Fruit fly (Drosophila melanogaster) whole organism, embryonic: ENCODE data around the gene flw.

Experiments
- Antp ChIP-seq: fragments of 200-800 bp; sonication (Bioruptor generic); optimal IDR thresholded peaks from 3 replicates; lab custom pipeline; 2016; ENCODE audit warnings: missing biosample characterization, missing genetic modification characterization
- Atf3 ChIP-seq: fragments of 200-800 bp; sonication (Bioruptor generic); optimal IDR thresholded peaks from 3 replicates; lab custom pipeline; 2016; ENCODE audit warnings: missing biosample characterization, missing genetic modification characterization
- Bdp1 ChIP-seq: fragments of 200-800 bp; sonication (Bioruptor generic); optimal IDR thresholded peaks from 3 replicates; lab custom pipeline; 2016; ENCODE audit warnings: missing biosample characterization, missing genetic modification characterization
- Bteb2 ChIP-seq: fragments of 200-800 bp; sonication (Bioruptor generic); optimal IDR thresholded peaks from 2 replicates; lab custom pipeline; 2016; ENCODE audit warnings: missing biosample characterization, missing genetic modification characterization
- CG12236 ChIP-seq: fragments of 200-800 bp; sonication (Bioruptor generic); optimal IDR thresholded peaks from 2 replicates; lab custom pipeline; 2016; ENCODE audit warnings: missing biosample characterization, missing genetic modification characterization
- CG12769 ChIP-seq: fragments of 200-800 bp; sonication (Bioruptor generic); optimal IDR thresholded peaks from 2 replicates; lab custom pipeline; 2019; ENCODE audit warnings: missing biosample characterization, mild to moderate bottlenecking, missing genetic modification characterization, moderate library complexity
- CG14860 ChIP-seq: fragments of 200-800 bp; sonication (Bioruptor generic); IDR thresholded peaks from 3 replicates; pipeline ENCODE4 v1.3.6; 2022; ENCODE audit warnings: missing biosample characterization, missing genetic modification characterization; ENCODE audit not compliant: partially characterized antibody
- CG15011 ChIP-seq: fragments of 200-800 bp; sonication (Bioruptor generic); optimal IDR thresholded peaks from 3 replicates; lab custom pipeline; 2018; ENCODE audit warnings: missing biosample characterization, mild to moderate bottlenecking, missing genetic modification characterization
- CG15269 ChIP-seq: fragments of 200-800 bp; sonication (Bioruptor generic); optimal IDR thresholded peaks from 2 replicates; lab custom pipeline; 2018; ENCODE audit warnings: missing biosample characterization, mild to moderate bottlenecking, missing genetic modification characterization, moderate library complexity
- CG15601 ChIP-seq: fragments of 200-800 bp; sonication (Bioruptor generic); optimal IDR thresholded peaks from 3 replicates; lab custom pipeline; 2019; ENCODE audit warnings: missing biosample characterization, mild to moderate bottlenecking, missing genetic modification characterization, moderate library complexity
- CG1792 ChIP-seq: fragments of 200-800 bp; sonication (Bioruptor generic); optimal IDR thresholded peaks from 2 replicates; lab custom pipeline; 2016; ENCODE audit warnings: missing biosample characterization, missing genetic modification characterization
- CG18476 ChIP-seq: fragments of 200-800 bp; sonication (Bioruptor generic); optimal IDR thresholded peaks from 2 replicates; lab custom pipeline; 2016; ENCODE audit warnings: missing biosample characterization, mild to moderate bottlenecking, missing genetic modification characterization
- CG2199 ChIP-seq: fragments of 200-800 bp; sonication (Bioruptor generic); IDR thresholded peaks from 3 replicates; pipeline ENCODE4 v1.3.6; 2022; ENCODE audit warnings: missing biosample characterization, missing genetic modification characterization
- CG34224 ChIP-seq: fragments of 200-800 bp; sonication (Bioruptor generic); IDR thresholded peaks from 3 replicates; pipeline ENCODE4 v1.3.6; 2022; ENCODE audit warnings: missing biosample characterization, missing genetic modification characterization; ENCODE audit not compliant: partially characterized antibody
- CG42726 ChIP-seq: fragments of 200-800 bp; sonication (Bioruptor generic); IDR thresholded peaks from 2 replicates; pipeline ENCODE4 v1.3.6; 2022; ENCODE audit warnings: missing biosample characterization, missing genetic modification characterization; ENCODE audit not compliant: partially characterized antibody
- CG4360 ChIP-seq: fragments of 200-800 bp; sonication (Bioruptor generic); IDR thresholded peaks from 2 replicates; pipeline ENCODE4 v1.3.6; 2022; ENCODE audit warnings: missing biosample characterization, missing genetic modification characterization
- CG6272 ChIP-seq: fragments of 200-800 bp; sonication (Bioruptor generic); IDR thresholded peaks from 2 replicates; pipeline ENCODE4 v1.3.6; 2022; ENCODE audit warnings: missing biosample characterization, missing genetic modification characterization
- CG6683 ChIP-seq: fragments of 200-800 bp; sonication (Bioruptor generic); optimal IDR thresholded peaks from 2 replicates; lab custom pipeline; 2017; ENCODE audit warnings: missing biosample characterization, mild to moderate bottlenecking, missing genetic modification characterization, missing genetic modification reagents
- CG7556 ChIP-seq: fragments of 200-800 bp; sonication (Bioruptor generic); optimal IDR thresholded peaks from 2 replicates; lab custom pipeline; 2017; ENCODE audit warnings: missing biosample characterization, mild to moderate bottlenecking, missing genetic modification characterization
- CG7745 ChIP-seq: fragments of 200-800 bp; sonication (Bioruptor generic); optimal IDR thresholded peaks from 2 replicates; lab custom pipeline; 2018; ENCODE audit warnings: missing biosample characterization, mild to moderate bottlenecking, missing genetic modification characterization, moderate library complexity
- CG8765 ChIP-seq: fragments of 200-800 bp; sonication (Bioruptor generic); IDR thresholded peaks from 2 replicates; pipeline ENCODE4 v1.3.6; 2022; ENCODE audit warnings: missing biosample characterization, missing genetic modification characterization
- Dfd ChIP-seq, 2 experiments: fragments of >200 bp; optimal IDR thresholded peaks; 2 replicates each; lab custom pipeline; 2017; ENCODE audit warnings: missing biosample characterization in 2 of 2, missing genetic modification characterization in 2 of 2
- Dll ChIP-seq: fragments of 200-800 bp; sonication (Bioruptor generic); IDR thresholded peaks from 4 replicates; pipeline ENCODE4 v1.3.6; 2022; ENCODE audit warnings: missing biosample characterization, missing genetic modification characterization; ENCODE audit not compliant: partially characterized antibody
- H2.0 ChIP-seq: fragments of 200-800 bp; sonication (Bioruptor generic); IDR thresholded peaks from 2 replicates; pipeline ENCODE4 v1.3.6; 2022; ENCODE audit warnings: missing biosample characterization, missing genetic modification characterization
- HLH4C ChIP-seq: fragments of 200-800 bp; sonication (Bioruptor generic); IDR thresholded peaks from 3 replicates; pipeline ENCODE4 v1.3.6; 2022; ENCODE audit warnings: missing biosample characterization, missing genetic modification characterization; ENCODE audit not compliant: partially characterized antibody
- Hsf ChIP-seq: fragments of 200-800 bp; sonication (Bioruptor generic); optimal IDR thresholded peaks from 3 replicates; lab custom pipeline; 2016; ENCODE audit warnings: missing biosample characterization, missing genetic modification characterization
- Kr ChIP-seq: fragments of 200-800 bp; sonication (Bioruptor generic); optimal IDR thresholded peaks from 2 replicates; lab custom pipeline; 2017; ENCODE audit warnings: missing biosample characterization, mild to moderate bottlenecking, missing genetic modification characterization
- Lhr ChIP-seq: fragments of 200-800 bp; sonication (Bioruptor generic); optimal IDR thresholded peaks from 3 replicates; lab custom pipeline; 2017; ENCODE audit warnings: mild to moderate bottlenecking, missing biosample characterization, missing genetic modification reagents, missing genetic modification characterization
- NC2α ChIP-seq: fragments of 200-800 bp; sonication (Bioruptor generic); optimal IDR thresholded peaks from 2 replicates; lab custom pipeline; 2016; ENCODE audit warnings: missing biosample characterization, missing genetic modification characterization
- NfI ChIP-seq: fragments of 200-800 bp; sonication (Bioruptor generic); optimal IDR thresholded peaks from 3 replicates; lab custom pipeline; 2018; ENCODE audit warnings: missing biosample characterization, mild to moderate bottlenecking, missing genetic modification characterization, moderate library complexity
- Side ChIP-seq: fragments of 200-800 bp; sonication (Bioruptor generic); optimal IDR thresholded peaks from 2 replicates; lab custom pipeline; 2016; ENCODE audit warnings: missing biosample characterization, missing genetic modification characterization
- Stat92E ChIP-seq, 3 experiments: fragments of >200 bp in 2 of 3; fragments of 200-800 bp in 1 of 3; sonication (Bioruptor generic) in 1 of 3; optimal IDR thresholded peaks; 2 replicates each; lab custom pipeline; 2017 to 2019; ENCODE audit warnings: missing biosample characterization in 3 of 3, missing genetic modification characterization in 3 of 3, mild to moderate bottlenecking in 1 of 3, moderate library complexity in 1 of 3
- bowl ChIP-seq: fragments of 200-800 bp; sonication (Bioruptor generic); IDR thresholded peaks from 2 replicates; pipeline ENCODE4 v1.3.6; 2022; ENCODE audit warnings: missing biosample characterization, missing genetic modification characterization
- br ChIP-seq: fragments of >200 bp; optimal IDR thresholded peaks from 2 replicates; lab custom pipeline; 2017
- cas ChIP-seq: fragments of 200-800 bp; sonication (Bioruptor generic); IDR thresholded peaks from 2 replicates; pipeline ENCODE4 v1.3.6; 2022; ENCODE audit warnings: missing biosample characterization, missing genetic modification characterization
- cato ChIP-seq: fragments of 200-800 bp; sonication (Bioruptor generic); optimal IDR thresholded peaks from 2 replicates; lab custom pipeline; 2016; ENCODE audit warnings: missing biosample characterization, missing genetic modification characterization, borderline replicate concordance
- dmrt11E ChIP-seq: fragments of 200-800 bp; sonication (Bioruptor generic); optimal IDR thresholded peaks from 3 replicates; lab custom pipeline; 2018; ENCODE audit warnings: missing biosample characterization, mild to moderate bottlenecking, missing genetic modification characterization, moderate library complexity
- ftz-f1 ChIP-seq: fragments of 200-800 bp; sonication (Bioruptor generic); optimal IDR thresholded peaks from 2 replicates; lab custom pipeline; 2016; ENCODE audit warnings: missing biosample characterization, missing genetic modification characterization
- lmd ChIP-seq: fragments of 200-800 bp; sonication (Bioruptor generic); IDR thresholded peaks from 2 replicates; pipeline ENCODE4 v1.3.6; 2022; ENCODE audit warnings: missing biosample characterization, missing genetic modification characterization
- lov ChIP-seq, 2 experiments: fragments of 200-800 bp in 1 of 2; fragments of >200 bp in 1 of 2; sonication (Bioruptor generic) in 1 of 2; IDR thresholded peaks in 1 of 2; optimal IDR thresholded peaks in 1 of 2; 2 replicates in 1 of 2; 3 replicates in 1 of 2; pipeline versions ENCODE4 v1.3.6 to Lab custom; 2017 to 2022; ENCODE audit warnings: missing biosample characterization in 1 of 2, missing genetic modification characterization in 1 of 2
- luna ChIP-seq: fragments of 200-800 bp; sonication (Bioruptor generic); optimal IDR thresholded peaks from 2 replicates; lab custom pipeline; 2016; ENCODE audit warnings: missing biosample characterization, missing genetic modification characterization
- nerfin-2 ChIP-seq: fragments of 200-800 bp; sonication (Bioruptor generic); IDR thresholded peaks from 2 replicates; pipeline ENCODE4 v1.3.6; 2022; ENCODE audit warnings: missing biosample characterization, missing genetic modification characterization; ENCODE audit not compliant: partially characterized antibody
- nom ChIP-seq: fragments of 200-800 bp; sonication (Bioruptor generic); optimal IDR thresholded peaks from 2 replicates; lab custom pipeline; 2017; ENCODE audit warnings: missing biosample characterization, missing genetic modification characterization, mild to moderate bottlenecking, moderate library complexity, missing genetic modification reagents
- oc ChIP-seq: fragments of 200-800 bp; sonication (Bioruptor generic); optimal IDR thresholded peaks from 2 replicates; lab custom pipeline; 2018; ENCODE audit warnings: missing biosample characterization, mild to moderate bottlenecking, missing genetic modification characterization, moderate library complexity
- pita ChIP-seq: fragments of 200-800 bp; sonication (Bioruptor generic); optimal IDR thresholded peaks from 2 replicates; lab custom pipeline; 2017; ENCODE audit warnings: missing biosample characterization, mild to moderate bottlenecking, missing genetic modification characterization
- pros ChIP-seq: fragments of 200-800 bp; sonication (Bioruptor generic); optimal IDR thresholded peaks from 3 replicates; lab custom pipeline; 2019; ENCODE audit warnings: missing biosample characterization, mild to moderate bottlenecking, missing genetic modification characterization, moderate library complexity
- unc-4 ChIP-seq: fragments of 200-800 bp; sonication (Bioruptor generic); IDR thresholded peaks from 2 replicates; pipeline ENCODE4 v1.3.6; 2022; ENCODE audit warnings: missing biosample characterization, missing genetic modification characterization; ENCODE audit not compliant: partially characterized antibody
- wdn ChIP-seq: fragments of 200-800 bp; sonication (Bioruptor generic); IDR thresholded peaks from 2 replicates; pipeline ENCODE4 v1.3.6; 2022; ENCODE audit warnings: missing biosample characterization, missing genetic modification characterization
- wor ChIP-seq: fragments of 200-800 bp; sonication (Bioruptor generic); IDR thresholded peaks from 2 replicates; pipeline ENCODE4 v1.3.6; 2022; ENCODE audit warnings: missing biosample characterization, missing genetic modification characterization
- zen ChIP-seq: fragments of 200-800 bp; sonication (Bioruptor generic); optimal IDR thresholded peaks from 3 replicates; lab custom pipeline; 2018; ENCODE audit warnings: missing biosample characterization, mild to moderate bottlenecking, missing genetic modification characterization, moderate library complexity

The flw gene

DNA sequence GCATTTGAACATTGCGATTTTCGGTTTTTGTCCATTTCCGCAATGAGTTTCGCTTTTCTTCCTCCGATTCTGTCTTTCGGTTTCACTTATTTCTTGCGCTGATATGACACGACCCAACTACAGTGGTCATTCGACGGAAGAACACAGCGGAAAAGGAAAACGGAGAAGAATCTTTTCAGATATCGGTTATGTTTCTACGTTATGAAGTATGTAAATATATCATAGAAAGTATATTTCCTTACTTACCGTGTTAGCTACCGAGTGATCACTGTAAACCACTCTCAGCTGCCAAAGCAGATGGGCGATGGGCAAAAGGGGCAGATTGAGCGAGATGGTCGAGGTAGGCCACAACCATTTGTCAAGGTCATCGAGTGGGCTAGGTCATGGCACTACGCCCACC lies 1.9 kb downstream of the flw start (continued):
- TF ChIP-seq nom (no peak), lmd (GFP tag; lab: Robert Waterston, UW) (peak; percentile 74; the same call in 1 of the 2 replicates), CG34224 (no peak), cas (GFP tag; lab: Robert Waterston, UW) (no peak), Hsf (peak; percentile 45), dmrt11E (tag; lab: Kevin White, UChicago) (no peak), CG12769 (tag; lab: Kevin White, UChicago) (peak; percentile 76), luna (GFP tag; lab: Kevin White, UChicago) (no peak), CG14860 (GFP tag; lab: Robert Waterston, UW) (no peak), CG15269 (tag; lab: Kevin White, UChicago) (peak; percentile 59), NC2α (GFP tag; lab: Kevin White, UChicago) (no peak), CG4360 (GFP tag; lab: Robert Waterston, UW) (no peak), nerfin-2 (GFP tag; lab: Robert Waterston, UW) (no peak), NfI (GFP tag; lab: Kevin White, UChicago) (peak; percentile 31), CG15601 (tag; lab: Kevin White, UChicago) (no peak), CG6272 (GFP tag; lab: Robert Waterston, UW) (peak; percentile 28; the same call in 1 of the 2 replicates), wor (GFP tag; lab: Robert Waterston, UW) (no peak), Bteb2 (no peak), CG18476 (GFP tag; lab: Kevin White, UChicago) (no peak), CG6683 (GFP tag; lab: Kevin White, UChicago) (no peak), zen (no peak), pros (GFP tag; lab: Kevin White, UChicago) (no peak), br (lab: Kevin White, UChicago) (no peak), CG8765 (no peak), CG7556 (peak; percentile 6), CG2199 (GFP tag; lab: Robert Waterston, UW) (no peak), Lhr (no peak), CG7745 (no peak), wdn (peak; percentile 55; the same call in 1 of the 2 replicates), Stat92E (GFP tag; optimal IDR thresholded peaks at IDR 0.05; lab: Kevin White, UChicago) (no peak), Atf3 (GFP tag; lab: Kevin White, UChicago) (no peak), HLH4C (no peak), oc (tag; lab: Kevin White, UChicago) (no peak), Dfd (GFP tag; optimal IDR thresholded peaks at IDR 0.05; lab: Kevin White, UChicago) (no peak), Side (GFP tag; lab: Kevin White, UChicago) (peak; percentile 5), CG1792 (GFP tag; lab: Kevin White, UChicago) (no peak), CG42726 (GFP tag; lab: Robert Waterston, UW) (no peak), cato (GFP tag; lab: Kevin White, UChicago) (no peak), CG12236 (GFP tag; lab: Kevin White, UChicago) (no peak), unc-4 (GFP tag; lab: Robert Waterston, UW) (no peak), H2.0 (GFP tag; lab: Robert Waterston, UW) (peak; percentile 35), CG15011 (no peak), Antp (GFP tag; lab: Kevin White, UChicago) (peak; percentile 42), Bdp1 (no peak), ftz-f1 (GFP tag; lab: Kevin White, UChicago) (peak; percentile 64), bowl (no peak), lov (optimal IDR thresholded peaks at IDR 0.05; lab: Kevin White, UChicago) (no peak), lov (GFP tag; IDR thresholded peaks at IDR 0.05; lab: Robert Waterston, UW) (no peak), Dll (no peak), pita (GFP tag; lab: Kevin White, UChicago) (no peak), Kr (GFP tag; lab: Kevin White, UChicago) (no peak)
